Worm (Caenorhabditis elegans): ENCODE results near the gene F59B1.8.
A peak's percentile ranks its signal among the peaks of the same experiment; 100 is the strongest.

The F59B1.8 gene

ce11 chrV:3686899-3687298 is 42.9 kb upstream of the F59B1.8 start, which contains the start of gene unc-132:
Gene unc-132 (plus strand): TSS chrV:3687106.
- TF ChIP-seq hlh-17 (GFP tag; optimal IDR thresholded peaks at IDR 0.05; ENCODE audit: borderline replicate concordance), result no peak
- TF ChIP-seq nhr-85 (tag), result peak; percentile 69

- TF ChIP-seq nhr-28 (tag; optimal IDR thresholded peaks at IDR 0.05), result no peak
- TF ChIP-seq lsy-2 (tag; optimal IDR thresholded peaks at IDR 0.05), result peak in 1 of 2 experiments; percentile 59
Observed at ce11 chrV:3686292-3686691, 42.2 kb upstream of the F59B1.8 start.

- TF ChIP-seq blmp-1 (tag; optimal IDR thresholded peaks at IDR 0.05), result no peak
- TF ChIP-seq nhr-71 (tag; optimal IDR thresholded peaks at IDR 0.05), result peak; percentile 88
- peak; percentile 25 for TF ChIP-seq tbx-2 (tag; optimal IDR thresholded peaks at IDR 0.05)
- no peak for TF ChIP-seq C34B4.2 (tag; optimal IDR thresholded peaks at IDR 0.05)
- TF ChIP-seq fkh-10 (GFP tag; optimal IDR thresholded peaks at IDR 0.05), result no peak
- no peak for TF ChIP-seq nhr-237 (tag; optimal IDR thresholded peaks at IDR 0.05)
- peak; percentile 37 for TF ChIP-seq swsn-7 (tag; optimal IDR thresholded peaks at IDR 0.05)
- no peak for TF ChIP-seq zag-1 (tag; optimal IDR thresholded peaks at IDR 0.05)
- TF ChIP-seq efl-3 (GFP tag; optimal IDR thresholded peaks at IDR 0.05), result no peak
- TF ChIP-seq rnt-1 (tag; optimal IDR thresholded peaks at IDR 0.05), result peak; percentile 87
- peak; percentile 87 for TF ChIP-seq lin-14 (GFP tag; optimal IDR thresholded peaks at IDR 0.05)
- TF ChIP-seq sptf-1 (tag; optimal IDR thresholded peaks at IDR 0.05), result no peak
- TF ChIP-seq tlp-1 (tag; optimal IDR thresholded peaks at IDR 0.05), result no peak
- peak; percentile 10 for TF ChIP-seq pag-3 (tag; optimal IDR thresholded peaks at IDR 0.05; ENCODE audit: borderline replicate concordance, insufficient read depth)
- TF ChIP-seq unc-130 (tag; optimal IDR thresholded peaks at IDR 0.05), result peak; percentile 46
- no peak for TF ChIP-seq sup-37 (GFP tag; optimal IDR thresholded peaks at IDR 0.05)
- TF ChIP-seq mdl-1 (tag; optimal IDR thresholded peaks at IDR 0.05), result peak in 1 of 2 experiments; percentile 76
- TF ChIP-seq skn-1 (tag; optimal IDR thresholded peaks at IDR 0.05), result no peak
- TF ChIP-seq unc-62 (GFP tag; optimal IDR thresholded peaks at IDR 0.05), result no peak
- peak; percentile 62 for TF ChIP-seq snu-23 (GFP tag; optimal IDR thresholded peaks at IDR 0.05)
- peak; percentile 40; the same call in 1 of the 2 replicates for TF ChIP-seq unc-98 (GFP tag; IDR thresholded peaks at IDR 0.05)
- TF ChIP-seq nhr-47 (tag; optimal IDR thresholded peaks at IDR 0.05), result peak; percentile 47
- TF ChIP-seq nhr-19 (GFP tag; conservative IDR thresholded peaks at IDR 0.05), result peak; percentile 81
- TF ChIP-seq elt-3 (tag; optimal IDR thresholded peaks at IDR 0.05), result peak in 1 of 6 experiments; percentile 5
- no peak for TF ChIP-seq ets-5 (GFP tag; IDR thresholded peaks at IDR 0.05)
- peak; percentile 45 to 51 for TF ChIP-seq lsy-2 (tag; optimal IDR thresholded peaks at IDR 0.05)
- no peak for TF ChIP-seq ces-1 (GFP tag; optimal IDR thresholded peaks at IDR 0.05)
- no peak for TF ChIP-seq xbp-1 (tag; optimal IDR thresholded peaks at IDR 0.05)
- TF ChIP-seq unc-86 (tag; optimal IDR thresholded peaks at IDR 0.05), result no peak
- peak; percentile 34 to 44 for TF ChIP-seq efl-1 (optimal IDR thresholded peaks at IDR 0.05)
- peak; percentile 12 to 52 for TF ChIP-seq efl-1 (GFP tag; optimal IDR thresholded peaks at IDR 0.05 in 1 of 2)
- TF ChIP-seq lin-39 (tag; optimal IDR thresholded peaks at IDR 0.05), result peak; percentile 42
- no peak for TF ChIP-seq jun-1 (tag; optimal IDR thresholded peaks at IDR 0.05)
- TF ChIP-seq fos-1 (tag; optimal IDR thresholded peaks at IDR 0.05), result peak; percentile 32
- peak; percentile 69 for TF ChIP-seq nhr-20 (tag; optimal IDR thresholded peaks at IDR 0.05)
- no peak for TF ChIP-seq ztf-11 (tag; optimal IDR thresholded peaks at IDR 0.05)
- peak; percentile 77 for TF ChIP-seq nhr-85 (tag)
- peak in 1 of 2 experiments; percentile 59 for TF ChIP-seq lin-35 (GFP tag; optimal IDR thresholded peaks at IDR 0.05)
- TF ChIP-seq F16B12.6 (tag; optimal IDR thresholded peaks at IDR 0.05), result no peak
- peak; percentile 39 for TF ChIP-seq nhr-90 (tag; optimal IDR thresholded peaks at IDR 0.05; ENCODE audit: poor library complexity)
- peak; percentile 31 for TF ChIP-seq ztf-4 (tag; optimal IDR thresholded peaks at IDR 0.05)
- TF ChIP-seq dpl-1 (GFP tag; optimal IDR thresholded peaks at IDR 0.05), result peak in 1 of 3 experiments; percentile 14
Observed at ce11 chrV:3685790-3686208, 41.8 kb upstream of the F59B1.8 start, which contains the start of gene W08A12.2. Gene W08A12.2 (minus strand): TSS chrV:3685892.

Measured in whole organism, L1 larva.